Fruit fly (Drosophila melanogaster) whole organism, embryonic: ENCODE measurements around the gene CG2533.

Source experiments
- BEAF-32 ChIP-seq: fragments of 200-800 bp; sonication (Bioruptor generic); optimal IDR thresholded peaks from 3 replicates; lab custom pipeline; 2017; ENCODE audit warnings: missing biosample characterization, missing genetic modification characterization, mild to moderate bottlenecking, moderate library complexity, missing genetic modification reagents
- CG10209 ChIP-seq: fragments of 200-800 bp; sonication (Bioruptor generic); optimal IDR thresholded peaks from 3 replicates; lab custom pipeline; 2017; ENCODE audit warnings: missing biosample characterization, mild to moderate bottlenecking, missing genetic modification characterization, missing genetic modification reagents
- CG10959 ChIP-seq: fragments of 200-800 bp; sonication (Bioruptor generic); IDR thresholded peaks from 2 replicates; pipeline ENCODE4 v1.3.6; 2022; ENCODE audit warnings: missing biosample characterization, missing genetic modification characterization
- CG11247 ChIP-seq: fragments of 200-800 bp; sonication (Bioruptor generic); IDR thresholded peaks from 2 replicates; pipeline ENCODE4 v1.3.6; 2022; ENCODE audit warnings: missing biosample characterization, missing genetic modification characterization
- CG12155 ChIP-seq: fragments of 200-800 bp; sonication (Bioruptor generic); optimal IDR thresholded peaks from 3 replicates; lab custom pipeline; 2016; ENCODE audit warnings: missing biosample characterization, missing genetic modification characterization
- CG14014 ChIP-seq: fragments of 200-800 bp; sonication (Bioruptor generic); IDR thresholded peaks from 2 replicates; pipeline ENCODE4 v1.3.6; 2022; ENCODE audit warnings: missing biosample characterization, missing genetic modification characterization
- CG14710 ChIP-seq: fragments of 200-800 bp; sonication (Bioruptor generic); optimal IDR thresholded peaks from 3 replicates; lab custom pipeline; 2019; ENCODE audit warnings: missing biosample characterization, mild to moderate bottlenecking, missing genetic modification characterization, moderate library complexity
- CG15514 ChIP-seq: fragments of 200-800 bp; sonication (Bioruptor generic); optimal IDR thresholded peaks from 3 replicates; lab custom pipeline; 2017; ENCODE audit warnings: missing biosample characterization, missing genetic modification characterization, mild to moderate bottlenecking, moderate library complexity, missing genetic modification reagents
- CG16813 ChIP-seq: fragments of 200-800 bp; sonication (Bioruptor generic); IDR thresholded peaks from 3 replicates; pipeline ENCODE4 v1.3.6; 2022; ENCODE audit warnings: missing biosample characterization, missing genetic modification characterization; ENCODE audit not compliant: partially characterized antibody
- CG17361 ChIP-seq: fragments of 200-800 bp; sonication (Bioruptor generic); IDR thresholded peaks from 3 replicates; pipeline ENCODE4 v1.3.6; 2022; ENCODE audit warnings: missing biosample characterization, missing genetic modification characterization
- CG17802 ChIP-seq: fragments of 200-800 bp; sonication (Bioruptor generic); optimal IDR thresholded peaks from 2 replicates; lab custom pipeline; 2018; ENCODE audit warnings: missing biosample characterization, mild to moderate bottlenecking, missing genetic modification characterization, moderate library complexity
- CG17829 ChIP-seq: fragments of 200-800 bp; optimal IDR thresholded peaks from 2 replicates; lab custom pipeline; 2019; ENCODE audit warnings: missing biosample characterization, mild to moderate bottlenecking, missing genetic modification characterization, moderate library complexity
- CG18011 ChIP-seq: fragments of 200-800 bp; sonication (Bioruptor generic); optimal IDR thresholded peaks from 2 replicates; lab custom pipeline; 2017; ENCODE audit warnings: missing biosample characterization, missing genetic modification characterization, mild to moderate bottlenecking, moderate library complexity, missing genotype
- CG18599 ChIP-seq: fragments of 200-800 bp; sonication (Bioruptor generic); optimal IDR thresholded peaks from 3 replicates; lab custom pipeline; 2017; ENCODE audit warnings: missing biosample characterization, missing genetic modification characterization, mild to moderate bottlenecking, moderate library complexity, missing genetic modification reagents
- CG2116 ChIP-seq: fragments of 200-800 bp; sonication (Bioruptor generic); optimal IDR thresholded peaks from 3 replicates; lab custom pipeline; 2018; ENCODE audit warnings: missing biosample characterization, mild to moderate bottlenecking, missing genetic modification characterization
- CG2712 ChIP-seq: fragments of 200-800 bp; optimal IDR thresholded peaks from 3 replicates; lab custom pipeline; 2019; ENCODE audit warnings: missing biosample characterization, mild to moderate bottlenecking, missing genetic modification characterization, moderate library complexity
- CG33213 ChIP-seq: fragments of 200-800 bp; sonication (Bioruptor generic); optimal IDR thresholded peaks from 3 replicates; lab custom pipeline; 2016; ENCODE audit warnings: missing biosample characterization, missing genetic modification characterization
- CG42726 ChIP-seq: fragments of 200-800 bp; sonication (Bioruptor generic); IDR thresholded peaks from 2 replicates; pipeline ENCODE4 v1.3.6; 2022; ENCODE audit warnings: missing biosample characterization, missing genetic modification characterization; ENCODE audit not compliant: partially characterized antibody
- CG4282 ChIP-seq: fragments of 200-800 bp; sonication (Bioruptor generic); optimal IDR thresholded peaks from 2 replicates; lab custom pipeline; 2016; ENCODE audit warnings: missing biosample characterization, missing genetic modification characterization
- CG4360 ChIP-seq: fragments of 200-800 bp; sonication (Bioruptor generic); IDR thresholded peaks from 2 replicates; pipeline ENCODE4 v1.3.6; 2022; ENCODE audit warnings: missing biosample characterization, missing genetic modification characterization
- CG4730 ChIP-seq: fragments of 200-800 bp; sonication (Bioruptor generic); IDR thresholded peaks from 2 replicates; pipeline ENCODE4 v1.3.6; 2022; ENCODE audit warnings: missing biosample characterization, missing genetic modification characterization
- CG5953 ChIP-seq: fragments of 200-800 bp; sonication (Bioruptor generic); IDR thresholded peaks from 2 replicates; pipeline ENCODE4 v1.3.6; 2022; ENCODE audit warnings: missing biosample characterization, missing genetic modification characterization
- CG6854 ChIP-seq: fragments of 200-800 bp; sonication (Bioruptor generic); optimal IDR thresholded peaks from 3 replicates; lab custom pipeline; 2017; ENCODE audit warnings: missing biosample characterization, mild to moderate bottlenecking, missing genetic modification characterization
- CG7987 ChIP-seq: fragments of 200-800 bp; sonication (Bioruptor generic); optimal IDR thresholded peaks from 2 replicates; lab custom pipeline; 2018; ENCODE audit warnings: missing biosample characterization, mild to moderate bottlenecking, missing genetic modification characterization, moderate library complexity
- CG8924 ChIP-seq: fragments of 200-800 bp; optimal IDR thresholded peaks from 3 replicates; lab custom pipeline; 2019; ENCODE audit warnings: missing biosample characterization, mild to moderate bottlenecking, missing genetic modification characterization, moderate library complexity
- Doc3 ChIP-seq: fragments of 200-800 bp; sonication (Bioruptor generic); IDR thresholded peaks from 3 replicates; pipeline ENCODE4 v1.3.6; 2022; ENCODE audit warnings: missing biosample characterization, missing genetic modification characterization; ENCODE audit not compliant: partially characterized antibody
- Dref ChIP-seq: fragments of 200-800 bp; sonication (Bioruptor generic); IDR thresholded peaks from 2 replicates; pipeline ENCODE4 v1.3.6; 2022; ENCODE audit warnings: missing biosample characterization, missing genetic modification characterization
- E2f1 ChIP-seq: fragments of 200-800 bp; sonication (Bioruptor generic); IDR thresholded peaks from 2 replicates; pipeline ENCODE4 v1.3.6; 2022; ENCODE audit warnings: missing biosample characterization, missing genetic modification characterization
- Ets65A ChIP-seq: fragments of 200-800 bp; sonication (Bioruptor generic); peaks from one replicate; lab custom pipeline; 2016; ENCODE audit warnings: missing biosample characterization, missing genetic modification characterization
- HLH3B ChIP-seq: fragments of 200-800 bp; sonication (Bioruptor generic); IDR thresholded peaks from 2 replicates; pipeline ENCODE4 v1.3.6; 2022; ENCODE audit warnings: missing biosample characterization, missing genetic modification characterization
- Hsf ChIP-seq: fragments of 200-800 bp; sonication (Bioruptor generic); optimal IDR thresholded peaks from 3 replicates; lab custom pipeline; 2016; ENCODE audit warnings: missing biosample characterization, missing genetic modification characterization
- Kr ChIP-seq: fragments of 200-800 bp; sonication (Bioruptor generic); optimal IDR thresholded peaks from 2 replicates; lab custom pipeline; 2017; ENCODE audit warnings: missing biosample characterization, mild to moderate bottlenecking, missing genetic modification characterization
- NC2α ChIP-seq: fragments of 200-800 bp; sonication (Bioruptor generic); optimal IDR thresholded peaks from 2 replicates; lab custom pipeline; 2016; ENCODE audit warnings: missing biosample characterization, missing genetic modification characterization
- Opbp ChIP-seq: fragments of 200-800 bp; sonication (Bioruptor generic); IDR thresholded peaks from 3 replicates; pipeline ENCODE4 v1.3.6; 2022; ENCODE audit warnings: missing biosample characterization, missing genetic modification characterization; ENCODE audit not compliant: partially characterized antibody
- Rx ChIP-seq: fragments of 200-800 bp; sonication (Bioruptor generic); IDR thresholded peaks from 2 replicates; pipeline ENCODE4 v1.3.6; 2022; ENCODE audit warnings: missing biosample characterization, missing genetic modification characterization
- Taf1 ChIP-seq: fragments of 200-800 bp; sonication (Bioruptor generic); IDR thresholded peaks from 2 replicates; pipeline ENCODE4 v1.3.6; 2022; ENCODE audit warnings: missing biosample characterization, missing genetic modification characterization
- YL-1 ChIP-seq: fragments of 200-800 bp; sonication (Bioruptor generic); optimal IDR thresholded peaks from 3 replicates; lab custom pipeline; 2017; ENCODE audit warnings: missing biosample characterization, mild to moderate bottlenecking, missing genetic modification characterization
- br ChIP-seq: fragments of >200 bp; optimal IDR thresholded peaks from 2 replicates; lab custom pipeline; 2017
- dan ChIP-seq: fragments of 200-800 bp; sonication (Bioruptor generic); IDR thresholded peaks from 2 replicates; pipeline ENCODE4 v1.3.6; 2022; ENCODE audit warnings: missing biosample characterization, missing genetic modification characterization
- ewg ChIP-seq: fragments of 200-800 bp; sonication (Bioruptor generic); optimal IDR thresholded peaks from 3 replicates; lab custom pipeline; 2017; ENCODE audit warnings: mild to moderate bottlenecking, missing biosample characterization, missing genetic modification reagents, missing genetic modification characterization
- mld ChIP-seq: fragments of 200-800 bp; sonication (Bioruptor generic); IDR thresholded peaks from 3 replicates; pipeline ENCODE4 v1.3.6; 2022; ENCODE audit warnings: missing biosample characterization, missing genetic modification characterization; ENCODE audit not compliant: partially characterized antibody
- nerfin-2 ChIP-seq: fragments of 200-800 bp; sonication (Bioruptor generic); IDR thresholded peaks from 2 replicates; pipeline ENCODE4 v1.3.6; 2022; ENCODE audit warnings: missing biosample characterization, missing genetic modification characterization; ENCODE audit not compliant: partially characterized antibody
- sens ChIP-seq: fragments of 200-800 bp; sonication (Bioruptor generic); peaks from one replicate; lab custom pipeline; 2016; ENCODE audit warnings: missing biosample characterization, missing genetic modification characterization
- seq ChIP-seq: fragments of 200-800 bp; sonication (Bioruptor generic); IDR thresholded peaks from 2 replicates; pipeline ENCODE4 v1.3.6; 2022; ENCODE audit warnings: missing biosample characterization, missing genetic modification characterization
- sima ChIP-seq: fragments of 200-800 bp; sonication (Bioruptor generic); optimal IDR thresholded peaks from 2 replicates; lab custom pipeline; 2016; ENCODE audit warnings: missing biosample characterization, missing genetic modification characterization
- sug ChIP-seq: fragments of 200-800 bp; optimal IDR thresholded peaks from 2 replicates; lab custom pipeline; 2019; ENCODE audit warnings: missing biosample characterization, mild to moderate bottlenecking, missing genetic modification characterization, moderate library complexity
- tna ChIP-seq: fragments of 200-800 bp; sonication (Bioruptor generic); IDR thresholded peaks from 2 replicates; pipeline ENCODE4 v1.3.6; 2022; ENCODE audit warnings: missing biosample characterization, missing genetic modification characterization; ENCODE audit not compliant: partially characterized antibody
- tup ChIP-seq: fragments of 200-800 bp; sonication (Bioruptor generic); optimal IDR thresholded peaks from 2 replicates; lab custom pipeline; 2016; ENCODE audit warnings: missing biosample characterization, mild to moderate bottlenecking, missing genetic modification characterization, moderate library complexity
- zen ChIP-seq: fragments of 200-800 bp; sonication (Bioruptor generic); optimal IDR thresholded peaks from 3 replicates; lab custom pipeline; 2018; ENCODE audit warnings: missing biosample characterization, mild to moderate bottlenecking, missing genetic modification characterization, moderate library complexity
- zen2 ChIP-seq: fragments of 200-800 bp; sonication (Bioruptor generic); IDR thresholded peaks from 3 replicates; pipeline ENCODE4 v1.3.6; 2022; ENCODE audit warnings: missing biosample characterization, missing genetic modification characterization; ENCODE audit not compliant: partially characterized antibody

CG2533 gene

DNA sequence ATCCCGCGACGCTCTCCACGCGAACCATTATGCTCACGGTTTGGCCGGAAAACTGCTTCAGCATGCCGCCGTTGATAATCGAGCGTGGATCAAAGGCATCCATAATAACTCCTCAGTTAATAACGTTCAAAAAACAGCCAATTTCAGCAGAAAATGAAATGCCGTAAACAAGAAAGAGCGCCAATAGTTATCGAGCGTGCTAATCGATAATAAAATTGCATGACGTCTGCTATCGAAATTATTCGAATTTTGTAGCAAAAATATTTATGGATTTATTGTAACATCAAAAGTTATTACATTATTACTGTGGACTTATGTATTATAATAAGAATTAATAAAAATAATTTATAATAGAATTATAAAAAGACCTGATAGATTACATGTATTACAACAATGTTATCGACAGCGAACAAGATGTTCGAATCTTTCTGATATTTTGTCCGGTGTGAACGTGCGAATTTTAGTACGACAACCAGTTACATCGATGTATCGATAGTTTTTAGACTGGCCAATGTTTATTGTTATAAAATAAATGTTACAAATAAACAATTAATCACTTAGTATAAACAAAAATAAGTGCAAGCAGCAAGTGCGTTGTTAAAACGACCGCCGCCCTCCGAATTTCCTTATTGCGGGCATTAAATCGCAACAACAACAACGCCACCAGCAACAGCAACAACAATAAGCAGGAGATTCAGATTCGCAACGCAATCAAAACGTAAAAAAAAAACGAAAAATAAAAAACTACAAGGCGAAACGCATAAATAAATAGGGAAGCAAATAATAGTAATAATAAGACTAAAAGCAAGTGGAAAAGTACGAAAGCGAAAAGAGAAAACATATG, 11.9 kb upstream of the CG2533 start, which contains the start of the genes RPA3 and Met (continued):
- TF ChIP-seq Rx (GFP tag; lab: Robert Waterston, UW) (no peak), sens (GFP tag; lab: Kevin White, UChicago) (peak; percentile 54), CG18599 (GFP tag; lab: Kevin White, UChicago) (no peak), Opbp (GFP tag; lab: Robert Waterston, UW) (peak; percentile 58; the same call in 1 of the 3 replicates), Ets65A (GFP tag; lab: Kevin White, UChicago) (no peak), Hsf (GFP tag; lab: Kevin White, UChicago) (no peak), CG4730 (GFP tag; lab: Robert Waterston, UW) (no peak), BEAF-32 (GFP tag; lab: Kevin White, UChicago) (peak; percentile 72), Kr (GFP tag; lab: Kevin White, UChicago) (no peak), dan (GFP tag; lab: Robert Waterston, UW) (no peak), tna (GFP tag; lab: Robert Waterston, UW) (peak; percentile 58; the same call in 1 of the 2 replicates), CG8924 (tag; lab: Kevin White, UChicago) (peak; percentile 47), CG17802 (tag; lab: Kevin White, UChicago) (peak; percentile 58), CG7987 (no peak), CG17829 (tag; lab: Kevin White, UChicago) (peak; percentile 29), CG4282 (no peak), Taf1 (GFP tag; lab: Robert Waterston, UW) (no peak), CG6854 (no peak), CG17361 (GFP tag; lab: Robert Waterston, UW) (0 out of 3 replicates have a peak, but pooled peaks have one; percentile 29), br (no peak), CG42726 (0 out of 2 replicates have a peak, but pooled peaks have one; percentile 28), CG33213 (GFP tag; lab: Kevin White, UChicago) (no peak), E2f1 (GFP tag; lab: Robert Waterston, UW) (no peak), sima (no peak), zen2 (peak; percentile 24; the same call in 1 of the 3 replicates), tup (GFP tag; lab: Kevin White, UChicago) (no peak), sug (tag; lab: Kevin White, UChicago) (no peak), nerfin-2 (GFP tag; lab: Robert Waterston, UW) (peak; percentile 68; the same call in 1 of the 2 replicates), mld (peak; percentile 61; the same call in 1 of the 3 replicates), Dref (GFP tag; lab: Robert Waterston, UW) (peak; percentile 72), Doc3 (peak; percentile 59), zen (no peak), HLH3B (GFP tag; lab: Robert Waterston, UW) (no peak), CG11247 (GFP tag; lab: Robert Waterston, UW) (no peak)

DNA sequence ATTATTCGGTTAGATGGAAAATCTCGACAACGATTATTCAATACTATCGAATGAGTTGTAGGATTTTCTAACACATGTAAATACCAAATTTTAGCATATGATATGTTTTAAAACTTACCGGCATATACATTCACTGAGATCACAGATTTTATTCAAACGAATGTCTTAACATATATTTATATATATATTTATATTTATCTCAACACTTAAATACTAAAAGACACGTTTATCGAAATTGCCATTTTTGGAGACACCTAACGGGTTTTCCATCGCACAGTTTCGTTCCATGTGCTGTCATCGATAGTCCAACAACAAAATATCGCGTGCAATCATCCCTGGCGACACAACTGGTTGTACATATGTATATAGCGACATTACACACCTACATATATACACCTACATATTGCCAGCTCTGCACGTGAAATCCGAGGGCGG, 7.7 kb upstream of the CG2533 start, which contains the start of the genes CG2247 and CG1703:
Gene CG2247, minus strand, starts transcription at position 8 of the 435 bp plus-strand sequence.
Gene CG1703, plus strand, starts transcription at position 283 of the 435 bp plus-strand sequence.
- TF ChIP-seq CG14710 (tag; lab: Kevin White, UChicago) (peak; percentile 76), CG12155 (GFP tag; lab: Kevin White, UChicago) (no peak), CG7987 (no peak), CG10209 (GFP tag; lab: Kevin White, UChicago) (no peak), CG18011 (GFP tag; lab: Kevin White, UChicago) (peak; percentile 87), seq (no peak), NC2α (GFP tag; lab: Kevin White, UChicago) (no peak), CG2116 (GFP tag; lab: Kevin White, UChicago) (peak; percentile 98), CG15514 (GFP tag; lab: Kevin White, UChicago) (peak; percentile 68), CG2712 (tag; lab: Kevin White, UChicago) (peak; percentile 60), YL-1 (peak; percentile 40), ewg (GFP tag; lab: Kevin White, UChicago) (no peak), CG10959 (GFP tag; lab: Robert Waterston, UW) (no peak), CG16813 (GFP tag; lab: Robert Waterston, UW) (peak; percentile 82), CG4360 (GFP tag; lab: Robert Waterston, UW) (peak; percentile 77; the same call in 1 of the 2 replicates), CG14014 (GFP tag; lab: Robert Waterston, UW) (no peak), CG5953 (GFP tag; lab: Robert Waterston, UW) (no peak)
